Fruit fly (Drosophila melanogaster): ENCODE measurements around the gene tup.

Gene tup

dm6 chr2L:18818397-18818796, 62.7 kb downstream of the tup start:
- TF ChIP-seq CG34367 (tag; optimal IDR thresholded peaks at IDR 0.05) = no peak
- no peak for TF ChIP-seq CG12605 (GFP tag; IDR thresholded peaks at IDR 0.05)
- TF ChIP-seq EcR (GFP tag; optimal IDR thresholded peaks at IDR 0.05) = no peak
- no peak for TF ChIP-seq Snoo (tag; optimal IDR thresholded peaks at IDR 0.05)
- no peak for TF ChIP-seq CG8301 (tag; optimal IDR thresholded peaks at IDR 0.05)
- no peak for TF ChIP-seq CG8159 (tag; optimal IDR thresholded peaks at IDR 0.05)
- TF ChIP-seq CG10348 (GFP tag; IDR thresholded peaks at IDR 0.05) = no peak
- no peak for TF ChIP-seq Pif1B (GFP tag; optimal IDR thresholded peaks at IDR 0.05)
- TF ChIP-seq Ets98B (GFP tag; IDR thresholded peaks at IDR 0.05) = no peak
- TF ChIP-seq CG4496 (GFP tag; IDR thresholded peaks at IDR 0.05) = no peak
- no peak for TF ChIP-seq rn (GFP tag; IDR thresholded peaks at IDR 0.05)
- no peak for TF ChIP-seq CG32121 (GFP tag; IDR thresholded peaks at IDR 0.05)
- TF ChIP-seq gl (tag; optimal IDR thresholded peaks at IDR 0.05) = no peak
- TF ChIP-seq CG17806 (tag; optimal IDR thresholded peaks at IDR 0.05) = no peak
- no peak for TF ChIP-seq D1 (tag; optimal IDR thresholded peaks at IDR 0.05)
- no peak for TF ChIP-seq CG14655 (GFP tag; optimal IDR thresholded peaks at IDR 0.05)

dm6 chr2L:18815194-18815593, 65.9 kb downstream of the tup start:
- TF ChIP-seq CG17806 (tag; optimal IDR thresholded peaks at IDR 0.05) (no peak), CG8159 (tag; optimal IDR thresholded peaks at IDR 0.05) (no peak), CG34367 (tag; optimal IDR thresholded peaks at IDR 0.05) (no peak), Ets98B (GFP tag; IDR thresholded peaks at IDR 0.05) (no peak), D1 (tag; optimal IDR thresholded peaks at IDR 0.05) (no peak), CG14655 (GFP tag; optimal IDR thresholded peaks at IDR 0.05) (no peak)

dm6 chr2L:18812755-18813154, 68.3 kb downstream of the tup start:
- TF ChIP-seq fd96Ca (GFP tag; IDR thresholded peaks at IDR 0.05) (no peak), Snoo (tag; optimal IDR thresholded peaks at IDR 0.05) (no peak), CG9948 (tag; optimal IDR thresholded peaks at IDR 0.05) (no peak), CG4496 (GFP tag; IDR thresholded peaks at IDR 0.05) (no peak), CG14655 (GFP tag; optimal IDR thresholded peaks at IDR 0.05) (no peak), Ets98B (GFP tag; IDR thresholded peaks at IDR 0.05) (no peak)

dm6 chr2L:18812348-18812747, 68.7 kb downstream of the tup start, which contains the start of the genes CG17325 and CG42305:
CG17325 (plus strand) TSS chr2L:18812648.
CG42305 (plus strand) TSS chr2L:18812648.
- TF ChIP-seq CG34367 (tag; optimal IDR thresholded peaks at IDR 0.05) (no peak), CG4496 (GFP tag; IDR thresholded peaks at IDR 0.05) (no peak), Pif1B (GFP tag; optimal IDR thresholded peaks at IDR 0.05) (no peak), CG12605 (GFP tag; IDR thresholded peaks at IDR 0.05) (no peak), Snoo (tag; optimal IDR thresholded peaks at IDR 0.05) (no peak), CG8301 (tag; optimal IDR thresholded peaks at IDR 0.05) (no peak), CG9948 (tag; optimal IDR thresholded peaks at IDR 0.05) (no peak), CG13204 (GFP tag; optimal IDR thresholded peaks at IDR 0.05) (no peak), CG8159 (tag; optimal IDR thresholded peaks at IDR 0.05) (no peak), EcR (GFP tag; optimal IDR thresholded peaks at IDR 0.05) (no peak), CG32121 (GFP tag; IDR thresholded peaks at IDR 0.05) (no peak), gl (tag; optimal IDR thresholded peaks at IDR 0.05) (no peak), fd96Ca (GFP tag; IDR thresholded peaks at IDR 0.05) (no peak), rn (GFP tag; IDR thresholded peaks at IDR 0.05) (no peak), CG15710 (tag; optimal IDR thresholded peaks at IDR 0.05) (no peak), D1 (tag; optimal IDR thresholded peaks at IDR 0.05) (no peak), CG14655 (GFP tag; optimal IDR thresholded peaks at IDR 0.05) (no peak), CG10348 (GFP tag; IDR thresholded peaks at IDR 0.05) (no peak), Pif1A (GFP tag; optimal IDR thresholded peaks at IDR 0.05) (no peak), Ets98B (GFP tag; IDR thresholded peaks at IDR 0.05) (no peak)

dm6 chr2L:18810960-18811642, 70.0 kb downstream of the tup start, which contains the start of the genes CG10570 and CG42502:
CG10570 (minus strand) TSS chr2L:18811252.
CG42502 (minus strand) TSS chr2L:18811252.
- no peak for TF ChIP-seq EcR (GFP tag; optimal IDR thresholded peaks at IDR 0.05)
- TF ChIP-seq CG8301 (tag; optimal IDR thresholded peaks at IDR 0.05) = no peak
- TF ChIP-seq D1 (tag; optimal IDR thresholded peaks at IDR 0.05) = no peak
- TF ChIP-seq fd96Ca (GFP tag; IDR thresholded peaks at IDR 0.05) = no peak; the same call in 2 of the 3 replicates
- no peak for TF ChIP-seq rn (GFP tag; IDR thresholded peaks at IDR 0.05)
- TF ChIP-seq CG32121 (GFP tag; IDR thresholded peaks at IDR 0.05) = no peak
- peak; percentile 52; the same call in 2 of the 3 replicates for TF ChIP-seq CG4496 (GFP tag; IDR thresholded peaks at IDR 0.05)
- TF ChIP-seq Pif1B (GFP tag; optimal IDR thresholded peaks at IDR 0.05) = peak; percentile 2
- TF ChIP-seq CG13204 (GFP tag; optimal IDR thresholded peaks at IDR 0.05) = peak; percentile 60
- TF ChIP-seq CG17806 (tag; optimal IDR thresholded peaks at IDR 0.05) = peak; percentile 8
- TF ChIP-seq CG14655 (GFP tag; optimal IDR thresholded peaks at IDR 0.05) = peak; percentile 3
- TF ChIP-seq Snoo (tag; optimal IDR thresholded peaks at IDR 0.05) = no peak
- no peak for TF ChIP-seq CG12605 (GFP tag; IDR thresholded peaks at IDR 0.05)
- no peak for TF ChIP-seq Pif1A (GFP tag; optimal IDR thresholded peaks at IDR 0.05)
- TF ChIP-seq CG8159 (tag; optimal IDR thresholded peaks at IDR 0.05) = peak; percentile 64
- no peak for TF ChIP-seq CG34367 (tag; optimal IDR thresholded peaks at IDR 0.05)
- TF ChIP-seq CG9948 (tag; optimal IDR thresholded peaks at IDR 0.05) = no peak
- no peak for TF ChIP-seq gl (tag; optimal IDR thresholded peaks at IDR 0.05)
- peak; percentile 62 for TF ChIP-seq CG15710 (tag; optimal IDR thresholded peaks at IDR 0.05)
- no peak for TF ChIP-seq CG10348 (GFP tag; IDR thresholded peaks at IDR 0.05)
- TF ChIP-seq Ets98B (GFP tag; IDR thresholded peaks at IDR 0.05) = no peak

All from whole organism, pupa.